Worm (Caenorhabditis elegans) whole organism, midembryonic: ENCODE data around the gene C34C6.10.

Experiments used
- T22C8.4 ChIP-seq: fragments of 200-800 bp; sonication (Bioruptor generic); IDR thresholded peaks from 2 replicates; pipeline ENCODE4 v1.3.6; 2022; ENCODE audit warnings: missing genetic modification characterization, missing compliant biosample characterization
- cog-1 ChIP-seq: sonication (generic microtip); optimal IDR thresholded peaks from 2 replicates; lab custom pipeline; 2016; ENCODE audit warnings: missing genetic modification characterization, missing compliant biosample characterization
- flt-1 ChIP-seq: fragments of 200-800 bp; sonication (Bioruptor generic); IDR thresholded peaks from 2 replicates; pipeline ENCODE4 v1.3.6; 2022; ENCODE audit warnings: missing genetic modification characterization, missing compliant biosample characterization
- klf-2 ChIP-seq: fragments of 200-800 bp; sonication (Bioruptor generic); conservative IDR thresholded peaks from 2 replicates; pipeline ENCODE4 v1.3.6; 2022; ENCODE audit warnings: missing genetic modification reagents, missing genetic modification characterization, missing compliant biosample characterization
- med-1 ChIP-seq: sonication (generic microtip); optimal IDR thresholded peaks from 2 replicates; lab custom pipeline; 2017; ENCODE audit warnings: missing genetic modification characterization, mild to moderate bottlenecking, missing compliant biosample characterization, antibody characterized with exemption, missing genetic modification reagents; ENCODE audit not compliant: insufficient read depth
- ref-1 ChIP-seq: fragments of 200-800 bp; sonication (Bioruptor generic); conservative IDR thresholded peaks from 2 replicates; pipeline ENCODE4 v1.3.6; 2022; ENCODE audit warnings: missing genetic modification reagents, missing genetic modification characterization, missing compliant biosample characterization
- tab-1 ChIP-seq: fragments of 200-800 bp; sonication (Bioruptor generic); IDR thresholded peaks from 2 replicates; pipeline ENCODE4 v1.3.6; 2022; ENCODE audit warnings: missing genetic modification characterization, missing compliant biosample characterization
- ztf-23 ChIP-seq: fragments of 200-800 bp; sonication (Bioruptor generic); IDR thresholded peaks from 2 replicates; pipeline ENCODE4 v1.3.6; 2022; ENCODE audit warnings: missing genetic modification reagents, missing genetic modification characterization, missing compliant biosample characterization
- ztf-29 ChIP-seq: fragments of 200-800 bp; sonication (Bioruptor generic); IDR thresholded peaks from 2 replicates; pipeline ENCODE4 v1.3.6; 2022; ENCODE audit warnings: missing genetic modification reagents, missing genetic modification characterization, missing compliant biosample characterization

The C34C6.10 gene

DNA sequence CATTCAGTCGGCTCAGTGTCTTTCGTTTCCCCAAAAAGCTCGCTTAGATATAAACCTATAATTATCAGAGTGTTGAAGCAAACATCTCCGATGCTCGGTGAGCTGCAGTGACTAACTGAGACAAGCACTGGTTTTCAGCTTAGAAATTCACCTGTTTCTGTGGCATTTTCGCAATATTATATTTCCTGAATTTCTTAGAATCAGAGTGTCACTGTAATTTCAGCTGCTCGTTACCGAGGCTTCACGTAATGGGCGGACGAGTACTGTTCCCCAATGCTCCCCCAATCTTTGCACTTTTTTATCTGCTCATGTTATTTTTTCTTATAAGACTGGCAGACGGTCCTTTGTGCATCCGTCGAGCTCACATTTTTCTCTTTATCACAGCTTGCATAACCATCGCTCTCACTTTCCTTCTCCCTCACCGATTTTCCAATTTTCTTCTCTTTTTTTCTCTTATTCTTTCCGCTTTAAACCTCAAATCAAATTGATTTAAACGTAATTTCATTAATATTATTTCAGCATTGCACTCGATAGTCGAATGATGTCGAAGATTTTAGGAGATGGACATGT lies 26.4 kb upstream of the C34C6.10 start, which contains the start of gene trcs-2:
trcs-2 (plus strand) TSS at position 520 of the 570 bp plus-strand sequence.
- TF ChIP-seq med-1 (GFP tag; lab: Kevin White, UChicago) = no peak
- no peak for TF ChIP-seq flt-1 (GFP tag; lab: Robert Waterston, UW)
- no peak for TF ChIP-seq klf-2 (GFP tag; lab: Robert Waterston, UW)
- TF ChIP-seq cog-1 (tag; lab: Kevin White, UChicago) = no peak
- TF ChIP-seq T22C8.4 = no peak
- TF ChIP-seq tab-1 (GFP tag; lab: Robert Waterston, UW) = no peak

DNA sequence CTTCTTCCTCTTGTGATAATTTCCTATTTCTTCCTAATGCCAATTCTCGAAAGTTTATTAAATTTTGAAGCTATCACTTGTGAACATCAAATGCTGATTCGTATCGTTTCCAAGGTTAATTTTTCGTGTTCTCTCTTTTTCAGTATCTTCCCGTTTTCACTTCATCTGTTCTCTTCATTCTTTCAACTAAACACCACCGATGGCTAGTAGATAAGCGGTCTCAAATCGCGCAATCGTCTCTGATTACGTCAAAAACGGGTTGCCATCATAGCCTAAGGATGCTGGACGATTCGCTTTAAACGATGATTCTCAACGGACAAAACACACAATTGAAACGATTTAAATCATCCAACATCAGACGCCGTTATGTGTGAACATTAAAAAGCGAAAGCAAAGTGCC lies 21.9 kb upstream of the C34C6.10 start:
- TF ChIP-seq ztf-23 (GFP tag; lab: Robert Waterston, UW) = no peak
- no peak for TF ChIP-seq ref-1 (GFP tag; lab: Robert Waterston, UW)
- TF ChIP-seq ztf-29 = no peak
- TF ChIP-seq klf-2 (GFP tag; lab: Robert Waterston, UW) = no peak
- no peak for TF ChIP-seq tab-1 (GFP tag; lab: Robert Waterston, UW)
- no peak for TF ChIP-seq med-1 (GFP tag; lab: Kevin White, UChicago)
- no peak for TF ChIP-seq cog-1 (tag; lab: Kevin White, UChicago)
- TF ChIP-seq T22C8.4 = no peak
- no peak for TF ChIP-seq flt-1 (GFP tag; lab: Robert Waterston, UW)

- TF ChIP-seq med-1 (GFP tag; lab: Kevin White, UChicago) (peak; percentile 46), flt-1 (GFP tag; lab: Robert Waterston, UW) (peak; percentile 37), cog-1 (tag; lab: Kevin White, UChicago) (peak; percentile 10), T22C8.4 (no peak), klf-2 (GFP tag; lab: Robert Waterston, UW) (no peak), ztf-23 (GFP tag; lab: Robert Waterston, UW) (peak; percentile 81), ztf-29 (no peak)
Observed at ce11 chrII:8716231-8716878, 20.7 kb upstream of the C34C6.10 start, which contains the start of the genes cyn-11 and T01B7.5. Gene cyn-11 (minus strand): TSS chrII:8716281. Gene T01B7.5 (plus strand): TSS chrII:8716828.

ce11 chrII:8714913-8715447 lies 19.3 kb upstream of the C34C6.10 start, which contains the start of the genes rab-21 and T01B7.13:
Gene rab-21 (minus strand): TSS chrII:8715013.
Gene T01B7.13 (plus strand): TSS chrII:8715397.
- TF ChIP-seq ref-1 (GFP tag; lab: Robert Waterston, UW) = no peak
- TF ChIP-seq ztf-23 (GFP tag; lab: Robert Waterston, UW) = no peak

- TF ChIP-seq med-1 (GFP tag; lab: Kevin White, UChicago) (no peak), ztf-29 (no peak), flt-1 (GFP tag; lab: Robert Waterston, UW) (no peak), klf-2 (GFP tag; lab: Robert Waterston, UW) (no peak), T22C8.4 (no peak), ztf-23 (GFP tag; lab: Robert Waterston, UW) (no peak), ref-1 (GFP tag; lab: Robert Waterston, UW) (no peak), cog-1 (tag; lab: Kevin White, UChicago) (no peak), tab-1 (GFP tag; lab: Robert Waterston, UW) (no peak)
Observed at ce11 chrII:8710317-8710716, 14.6 kb upstream of the C34C6.10 start, which contains the start of gene srg-15. Gene srg-15 (minus strand): TSS chrII:8710417.

- no peak for TF ChIP-seq tab-1 (GFP tag; lab: Robert Waterston, UW)
Observed at ce11 chrII:8707024-8707423, 11.3 kb upstream of the C34C6.10 start, which contains the start of gene cup-16. Gene cup-16 (plus strand): TSS chrII:8707155.

- TF ChIP-seq ref-1 (GFP tag; lab: Robert Waterston, UW) (no peak), T22C8.4 (no peak), ztf-29 (no peak), med-1 (GFP tag; lab: Kevin White, UChicago) (no peak), ztf-23 (GFP tag; lab: Robert Waterston, UW) (no peak), flt-1 (GFP tag; lab: Robert Waterston, UW) (no peak), cog-1 (tag; lab: Kevin White, UChicago) (no peak)
Observed at ce11 chrII:8704413-8704874, 8.8 kb upstream of the C34C6.10 start, which contains the start of gene prx-5. Gene prx-5 (plus strand): TSS chrII:8704824.

ce11 chrII:8703729-8704128 lies 8.0 kb upstream of the C34C6.10 start, which contains the start of gene ceh-7:
Gene ceh-7 (minus strand): TSS chrII:8703829.
- TF ChIP-seq ztf-23 (GFP tag; lab: Robert Waterston, UW) (no peak), klf-2 (GFP tag; lab: Robert Waterston, UW) (no peak), ref-1 (GFP tag; lab: Robert Waterston, UW) (no peak), tab-1 (GFP tag; lab: Robert Waterston, UW) (no peak), cog-1 (tag; lab: Kevin White, UChicago) (no peak), T22C8.4 (no peak), ztf-29 (no peak), med-1 (GFP tag; lab: Kevin White, UChicago) (no peak), flt-1 (GFP tag; lab: Robert Waterston, UW) (no peak)

DNA sequence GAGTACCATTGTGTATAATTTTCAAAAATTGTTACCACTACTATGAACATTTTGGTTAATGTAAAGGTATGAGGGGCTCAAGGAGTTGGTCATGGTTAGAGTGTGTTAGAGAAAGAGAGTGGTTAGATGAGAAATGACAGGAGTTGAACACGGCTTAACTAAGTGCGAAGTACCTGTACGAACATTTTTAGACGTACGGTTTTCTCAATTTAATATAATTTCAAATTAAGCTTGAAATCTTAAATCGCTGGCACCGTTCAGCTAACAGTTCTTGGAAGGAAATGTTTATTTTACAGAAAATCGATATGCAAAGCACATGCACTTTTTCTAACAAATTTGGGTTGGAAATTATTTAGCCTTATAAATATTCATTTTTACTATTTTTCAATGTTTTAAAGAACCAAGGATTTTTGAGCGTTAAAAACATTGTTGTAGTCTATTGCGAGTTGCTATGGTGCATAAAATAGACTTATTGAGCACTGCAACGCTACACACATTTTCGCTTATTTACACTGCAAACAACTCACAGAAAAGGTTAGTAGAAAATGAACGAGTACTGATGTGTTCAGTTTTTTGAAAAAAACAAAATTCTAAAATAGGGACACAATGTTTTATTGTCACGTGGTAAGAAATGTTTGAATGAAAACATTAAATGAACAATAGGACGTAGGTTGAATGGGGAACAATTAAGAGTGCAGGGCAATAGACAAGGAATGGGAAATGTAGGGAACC lies 6.1 kb upstream of the C34C6.10 start, which contains the start of gene sphk-1:
sphk-1 (minus strand) TSS at position 51 of the 732 bp plus-strand sequence.
- TF ChIP-seq ztf-29 (no peak), T22C8.4 (no peak), med-1 (GFP tag; lab: Kevin White, UChicago) (no peak), cog-1 (tag; lab: Kevin White, UChicago) (no peak), ztf-23 (GFP tag; lab: Robert Waterston, UW) (no peak), flt-1 (GFP tag; lab: Robert Waterston, UW) (no peak), tab-1 (GFP tag; lab: Robert Waterston, UW) (no peak), ref-1 (GFP tag; lab: Robert Waterston, UW) (no peak), klf-2 (GFP tag; lab: Robert Waterston, UW) (no peak)
